Worm (Caenorhabditis elegans) whole organism, young adult: ENCODE data around the gene ccz-1.
A peak's percentile ranks its signal among the peaks of the same experiment; 100 is the strongest.

Source experiments
- B0035.1 ChIP-seq: sonication (generic microtip); optimal IDR thresholded peaks from 2 replicates; lab custom pipeline; 2016; ENCODE audit warnings: missing genetic modification characterization, mild to moderate bottlenecking, missing compliant biosample characterization, missing genotype, missing genetic modification reagents
- B0261.1 ChIP-seq: sonication (generic microtip); optimal IDR thresholded peaks from 2 replicates; lab custom pipeline; 2016; ENCODE audit warnings: mild to moderate bottlenecking, missing genetic modification characterization, moderate library complexity, missing compliant biosample characterization
- B0336.3 ChIP-seq: fragments of 200-800 bp; sonication (Bioruptor generic); IDR thresholded peaks from 2 replicates; pipeline ENCODE4 v1.3.6; 2022; ENCODE audit warnings: missing genetic modification characterization, missing compliant biosample characterization
- F39B2.1 ChIP-seq: fragments of 200-800 bp; sonication (Bioruptor generic); IDR thresholded peaks from 2 replicates; pipeline ENCODE4 v1.3.6; 2022; ENCODE audit warnings: missing genetic modification reagents, missing genetic modification characterization, missing compliant biosample characterization
- F57C9.4 ChIP-seq: sonication (generic microtip); optimal IDR thresholded peaks from 2 replicates; lab custom pipeline; 2017; ENCODE audit warnings: mild to moderate bottlenecking, missing genetic modification characterization, missing compliant biosample characterization
- Y95B8A.8 ChIP-seq: fragments of 200-800 bp; sonication (Bioruptor generic); IDR thresholded peaks from 2 replicates; pipeline ENCODE4 v1.3.6; 2022; ENCODE audit warnings: missing genetic modification reagents, missing genetic modification characterization, missing compliant biosample characterization
- ZK185.1 ChIP-seq: sonication (generic microtip); optimal IDR thresholded peaks from 2 replicates; lab custom pipeline; 2016; ENCODE audit warnings: mild to moderate bottlenecking, missing genetic modification characterization, missing compliant biosample characterization; ENCODE audit not compliant: poor library complexity, severe bottlenecking
- akir-1 ChIP-seq: fragments of 200-800 bp; sonication (Bioruptor generic); optimal IDR thresholded peaks from 2 replicates; lab custom pipeline; 2018; ENCODE audit warnings: mild to moderate bottlenecking, missing genetic modification characterization, moderate library complexity, missing compliant biosample characterization
- aptf-3 ChIP-seq: fragments of 200-800 bp; sonication (Bioruptor generic); IDR thresholded peaks from 2 replicates; pipeline ENCODE4 v1.3.6; 2022; ENCODE audit warnings: missing genetic modification characterization, missing compliant biosample characterization
- attf-5 ChIP-seq: fragments of 200-800 bp; sonication (Bioruptor generic); optimal IDR thresholded peaks from 2 replicates; lab custom pipeline; 2018; ENCODE audit warnings: mild to moderate bottlenecking, missing genetic modification characterization, missing compliant biosample characterization
- ccch-3 ChIP-seq: fragments of 200-800 bp; sonication (Bioruptor generic); optimal IDR thresholded peaks from 2 replicates; lab custom pipeline; 2018; ENCODE audit warnings: mild to moderate bottlenecking, missing genetic modification characterization, missing compliant biosample characterization
- ceh-100 ChIP-seq: fragments of 200-800 bp; sonication (Bioruptor generic); IDR thresholded peaks from 2 replicates; pipeline ENCODE4 v1.3.6; 2022; ENCODE audit warnings: missing genetic modification reagents, missing genetic modification characterization, missing compliant biosample characterization
- ceh-27 ChIP-seq: fragments of 200-800 bp; sonication (Bioruptor generic); optimal IDR thresholded peaks from 2 replicates; lab custom pipeline; 2018; ENCODE audit warnings: mild to moderate bottlenecking, missing genetic modification characterization, moderate library complexity, missing compliant biosample characterization
- ceh-40 ChIP-seq: fragments of 200-800 bp; sonication (Bioruptor generic); IDR thresholded peaks from 2 replicates; pipeline ENCODE4 v1.3.6; 2022; ENCODE audit warnings: missing genetic modification characterization, missing compliant biosample characterization
- ceh-91 ChIP-seq: fragments of 200-800 bp; sonication (Bioruptor generic); IDR thresholded peaks from 2 replicates; pipeline ENCODE4 v1.3.6; 2022; ENCODE audit warnings: missing genetic modification reagents, missing genetic modification characterization, missing compliant biosample characterization
- chd-7 ChIP-seq: sonication (generic microtip); optimal IDR thresholded peaks from 2 replicates; lab custom pipeline; 2016; ENCODE audit warnings: mild to moderate bottlenecking, missing genetic modification characterization, moderate library complexity, missing compliant biosample characterization
- dpl-1 ChIP-seq: fragments of 150-350 bp; optimal IDR thresholded peaks from 2 replicates; lab custom pipeline; 2014; ENCODE audit warnings: missing biosample characterization, missing genetic modification reagents, missing genetic modification characterization
- efl-1 ChIP-seq: fragments of 150-350 bp; optimal IDR thresholded peaks from 2 replicates; lab custom pipeline; 2014; ENCODE audit warnings: missing biosample characterization, missing genetic modification reagents, missing genetic modification characterization
- egl-44 ChIP-seq: fragments of 200-800 bp; sonication (Bioruptor generic); IDR thresholded peaks from 2 replicates; pipeline ENCODE4 v1.3.6; 2022; ENCODE audit warnings: missing genetic modification reagents, missing genetic modification characterization, missing compliant biosample characterization
- egrh-3 ChIP-seq: fragments of 200-800 bp; sonication (Bioruptor generic); IDR thresholded peaks from 2 replicates; pipeline ENCODE4 v1.3.6; 2022; ENCODE audit warnings: missing genetic modification reagents, missing genetic modification characterization, missing compliant biosample characterization
- ekl-4 ChIP-seq: fragments of 200-800 bp; sonication (Bioruptor generic); IDR thresholded peaks from 2 replicates; pipeline ENCODE4 v1.3.6; 2022; ENCODE audit warnings: missing genetic modification reagents, missing genetic modification characterization, missing compliant biosample characterization
- gei-17 ChIP-seq: fragments of 200-800 bp; sonication (Bioruptor generic); optimal IDR thresholded peaks from 2 replicates; lab custom pipeline; 2018; ENCODE audit warnings: mild to moderate bottlenecking, missing genetic modification characterization, missing compliant biosample characterization
- hlh-26 ChIP-seq: fragments of 200-800 bp; sonication (Bioruptor generic); conservative IDR thresholded peaks from 2 replicates; pipeline ENCODE4 v1.3.6; 2022; ENCODE audit warnings: missing genetic modification reagents, missing genetic modification characterization, missing compliant biosample characterization
- let-607 ChIP-seq, 2 experiments: fragments of 200-800 bp in 1 of 2; sonication (Bioruptor generic) in 1 of 2; sonication (generic microtip) in 1 of 2; optimal IDR thresholded peaks; 2 replicates each; lab custom pipeline; 2016 to 2018; ENCODE audit warnings: mild to moderate bottlenecking in 2 of 2, missing compliant biosample characterization in 2 of 2, missing genetic modification characterization in 2 of 2, moderate library complexity in 2 of 2, missing genotype in 1 of 2
- lin-26 ChIP-seq: fragments of 200-800 bp; sonication (Bioruptor generic); IDR thresholded peaks from 2 replicates; pipeline ENCODE4 v1.3.6; 2022; ENCODE audit warnings: missing genetic modification reagents, missing genetic modification characterization, missing compliant biosample characterization
- lin-35 ChIP-seq, 3 experiments: fragments of 150-350 bp in 2 of 3; sonication (generic microtip) in 1 of 3; optimal IDR thresholded peaks; 2 replicates each; lab custom pipeline; 2014 to 2018; ENCODE audit warnings: missing biosample characterization in 3 of 3, missing genetic modification characterization in 3 of 3, missing genetic modification reagents in 3 of 3
- lin-54 ChIP-seq: fragments of 200-800 bp; sonication (Bioruptor generic); optimal IDR thresholded peaks from 2 replicates; lab custom pipeline; 2018; ENCODE audit warnings: mild to moderate bottlenecking, missing genetic modification characterization, missing compliant biosample characterization
- madf-10 ChIP-seq: sonication (generic microtip); optimal IDR thresholded peaks from 2 replicates; lab custom pipeline; 2016; ENCODE audit warnings: mild to moderate bottlenecking, missing genetic modification characterization, missing compliant biosample characterization
- madf-3 ChIP-seq: fragments of 200-800 bp; sonication (Bioruptor generic); IDR thresholded peaks from 2 replicates; pipeline ENCODE4 v1.3.6; 2022; ENCODE audit warnings: missing genetic modification reagents, missing genetic modification characterization, missing compliant biosample characterization
- nfya-2 ChIP-seq: fragments of 200-800 bp; sonication (Bioruptor generic); IDR thresholded peaks from 2 replicates; pipeline ENCODE4 v1.3.6; 2022; ENCODE audit warnings: missing genetic modification reagents, missing genetic modification characterization, missing compliant biosample characterization
- nfyb-1 ChIP-seq: fragments of 200-800 bp; sonication (Bioruptor generic); IDR thresholded peaks from 2 replicates; pipeline ENCODE4 v1.3.6; 2022; ENCODE audit warnings: missing genetic modification reagents, missing genetic modification characterization, missing compliant biosample characterization
- nhr-120 ChIP-seq: fragments of 200-800 bp; sonication (Bioruptor generic); IDR thresholded peaks from 2 replicates; pipeline ENCODE4 v1.3.6; 2022; ENCODE audit warnings: missing genetic modification characterization, missing compliant biosample characterization
- nhr-179 ChIP-seq: sonication (generic microtip); optimal IDR thresholded peaks from 2 replicates; lab custom pipeline; 2016; ENCODE audit warnings: mild to moderate bottlenecking, missing genetic modification characterization, missing compliant biosample characterization
- nhr-27 ChIP-seq: fragments of 200-800 bp; sonication (Bioruptor generic); optimal IDR thresholded peaks from 2 replicates; lab custom pipeline; 2018; ENCODE audit warnings: mild to moderate bottlenecking, missing genetic modification characterization, moderate library complexity, missing compliant biosample characterization
- pha-4 ChIP-seq: fragments of 150-350 bp; sonication (generic microtip); optimal IDR thresholded peaks from 2 replicates; lab custom pipeline; 2014; ENCODE audit warnings: missing biosample characterization, missing genetic modification reagents, missing genetic modification characterization
- snpc-1.1 ChIP-seq: sonication (generic microtip); optimal IDR thresholded peaks from 2 replicates; lab custom pipeline; 2017; ENCODE audit warnings: missing genetic modification characterization, mild to moderate bottlenecking, missing compliant biosample characterization, antibody characterized with exemption, moderate library complexity, missing genotype, missing genetic modification reagents; ENCODE audit not compliant: insufficient read depth
- snpc-1.3 ChIP-seq: sonication (generic microtip); optimal IDR thresholded peaks from 2 replicates; lab custom pipeline; 2017; ENCODE audit warnings: missing genetic modification characterization, mild to moderate bottlenecking, missing compliant biosample characterization, antibody characterized with exemption, moderate library complexity, missing genotype, missing genetic modification reagents; ENCODE audit not compliant: insufficient read depth
- sptf-2 ChIP-seq: fragments of 200-800 bp; sonication (Bioruptor generic); optimal IDR thresholded peaks from 2 replicates; lab custom pipeline; 2018; ENCODE audit warnings: mild to moderate bottlenecking, missing genetic modification characterization, missing compliant biosample characterization
- tbx-9 ChIP-seq: sonication (generic microtip); optimal IDR thresholded peaks from 2 replicates; lab custom pipeline; 2016; ENCODE audit warnings: borderline replicate concordance, missing genetic modification characterization, inconsistent platforms, missing compliant biosample characterization
- tlf-1 ChIP-seq: fragments of 200-800 bp; sonication (Bioruptor generic); optimal IDR thresholded peaks from 2 replicates; lab custom pipeline; 2018; ENCODE audit warnings: mild to moderate bottlenecking, missing genetic modification characterization, missing compliant biosample characterization
- unc-130 ChIP-seq: sonication (generic microtip); optimal IDR thresholded peaks from 2 replicates; lab custom pipeline; 2016; ENCODE audit warnings: missing genetic modification reagents, missing genetic modification characterization, missing compliant biosample characterization
- xnd-1 ChIP-seq: sonication (generic microtip); optimal IDR thresholded peaks from 2 replicates; lab custom pipeline; 2016; ENCODE audit warnings: missing genotype, missing genetic modification reagents, missing genetic modification characterization, missing compliant biosample characterization
- zfh-2 ChIP-seq: fragments of 200-800 bp; sonication (Bioruptor generic); conservative IDR thresholded peaks from 2 replicates; pipeline ENCODE4 v1.3.6; 2022; ENCODE audit warnings: missing genetic modification reagents, missing genetic modification characterization, missing compliant biosample characterization
- zim-3 ChIP-seq: sonication (generic microtip); optimal IDR thresholded peaks from 2 replicates; lab custom pipeline; 2017; ENCODE audit warnings: mild to moderate bottlenecking, missing genetic modification characterization, moderate library complexity, missing compliant biosample characterization
- ztf-18 ChIP-seq: sonication (generic microtip); optimal IDR thresholded peaks from 2 replicates; lab custom pipeline; 2016; ENCODE audit warnings: missing genotype, mild to moderate bottlenecking, missing genetic modification characterization, missing compliant biosample characterization
- ztf-3 ChIP-seq: fragments of 200-800 bp; sonication (Bioruptor generic); optimal IDR thresholded peaks from 2 replicates; lab custom pipeline; 2018; ENCODE audit warnings: mild to moderate bottlenecking, missing genetic modification characterization, missing compliant biosample characterization

Gene ccz-1

DNA sequence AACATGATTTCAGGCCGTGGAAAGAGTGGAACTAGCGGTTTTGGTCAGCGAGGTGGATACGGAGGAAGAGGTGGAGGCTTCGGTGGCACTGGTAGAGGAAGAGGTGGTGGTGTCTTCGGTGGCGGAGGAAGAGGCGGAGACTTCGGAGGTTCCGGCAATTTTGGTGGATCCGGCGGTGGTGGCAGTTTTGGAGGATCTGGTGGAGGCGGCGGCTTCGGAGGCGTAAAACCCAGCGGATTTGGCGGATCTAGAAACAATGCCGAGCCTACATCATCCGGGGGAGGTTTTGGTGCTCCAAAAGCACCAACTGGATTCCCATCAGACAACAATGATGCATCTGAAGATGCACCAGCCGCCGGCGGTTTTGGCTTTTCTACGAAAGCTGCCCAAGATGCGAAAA, 10.3 kb upstream of the ccz-1 start:
- no peak for TF ChIP-seq efl-1
- TF ChIP-seq zfh-2 (GFP tag; lab: Robert Waterston, UW) = peak; percentile 90
- no peak for TF ChIP-seq ceh-27 (GFP tag; lab: Kevin White, UChicago)
- no peak for TF ChIP-seq sptf-2 (GFP tag; lab: Kevin White, UChicago)
- peak; percentile 12; the same call in 1 of the 2 replicates for TF ChIP-seq nfyb-1
- TF ChIP-seq xnd-1 (tag; lab: Kevin White, UChicago) = no peak
- TF ChIP-seq tbx-9 (tag; lab: Kevin White, UChicago) = no peak
- TF ChIP-seq egrh-3 (GFP tag; lab: Robert Waterston, UW) = peak; percentile 82; the same call in 1 of the 2 replicates
- no peak for TF ChIP-seq nhr-120 (GFP tag; lab: Robert Waterston, UW)
- 0 out of 2 replicates have a peak, but pooled peaks have one; percentile 50 for TF ChIP-seq madf-3 (GFP tag; lab: Robert Waterston, UW)

DNA sequence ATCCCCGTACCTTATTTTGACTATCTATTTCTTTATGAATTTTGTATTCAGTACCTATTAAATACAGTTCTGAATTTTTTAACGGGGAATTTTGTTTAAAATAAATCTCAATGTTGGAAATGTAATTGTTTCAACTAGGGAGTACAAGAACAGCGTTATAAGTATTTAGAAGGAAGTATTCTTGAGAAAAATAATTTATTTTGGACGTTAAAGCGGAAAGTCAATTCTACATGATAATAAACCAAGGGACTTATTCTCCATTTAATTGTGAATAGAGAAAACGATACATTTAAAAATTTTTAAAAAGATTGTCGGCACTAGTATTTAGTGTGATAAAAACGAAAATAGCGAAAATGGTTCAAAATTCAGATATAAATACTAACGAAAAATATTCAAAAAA, 9.5 kb upstream of the ccz-1 start:
- no peak for TF ChIP-seq egl-44
- peak; percentile 28 for TF ChIP-seq chd-7 (tag; lab: Kevin White, UChicago)
- no peak for TF ChIP-seq zfh-2 (GFP tag; lab: Robert Waterston, UW)
- TF ChIP-seq nhr-179 (tag; lab: Kevin White, UChicago) = no peak
- TF ChIP-seq attf-5 (GFP tag; lab: Kevin White, UChicago) = no peak
- no peak for TF ChIP-seq B0035.1
- no peak for TF ChIP-seq ZK185.1 (tag; lab: Kevin White, UChicago)
- no peak for TF ChIP-seq ceh-40 (GFP tag; lab: Robert Waterston, UW)
- no peak for TF ChIP-seq madf-10 (tag; lab: Kevin White, UChicago)
- peak; percentile 7 for TF ChIP-seq unc-130 (GFP tag; lab: Kevin White, UChicago)
- no peak for TF ChIP-seq ceh-27 (GFP tag; lab: Kevin White, UChicago)
- TF ChIP-seq F57C9.4 = no peak
- no peak for TF ChIP-seq let-607 (tag; optimal IDR thresholded peaks at IDR 0.05; lab: Kevin White, UChicago)
- peak; percentile 77 for TF ChIP-seq ekl-4
- TF ChIP-seq nfya-2 = no peak
- no peak for TF ChIP-seq pha-4
- TF ChIP-seq lin-26 (GFP tag; lab: Robert Waterston, UW) = peak; percentile 76
- no peak for TF ChIP-seq akir-1 (GFP tag; lab: Kevin White, UChicago)
- no peak for TF ChIP-seq ccch-3
- TF ChIP-seq tlf-1 (GFP tag; lab: Kevin White, UChicago) = peak; percentile 15
- TF ChIP-seq B0336.3 (GFP tag; lab: Robert Waterston, UW) = peak; percentile 12; the same call in 1 of the 2 replicates
- TF ChIP-seq gei-17 (GFP tag; lab: Kevin White, UChicago) = no peak
- peak; percentile 73 for TF ChIP-seq Y95B8A.8
- TF ChIP-seq ceh-91 (GFP tag; lab: Robert Waterston, UW) = no peak
- no peak for TF ChIP-seq hlh-26
- no peak for TF ChIP-seq nhr-27
- no peak for TF ChIP-seq B0261.1 (tag; lab: Kevin White, UChicago)
- peak; percentile 24 for TF ChIP-seq ztf-18 (tag; lab: Kevin White, UChicago)
- peak in 2 of 3 experiments; percentile 6 to 45 for TF ChIP-seq lin-35 (GFP tag; optimal IDR thresholded peaks at IDR 0.05; lab: Kevin White, UChicago)
- peak; percentile 10 for TF ChIP-seq snpc-1.3 (tag; lab: Kevin White, UChicago)
- no peak for TF ChIP-seq aptf-3 (GFP tag; lab: Robert Waterston, UW)
- no peak for TF ChIP-seq egrh-3 (GFP tag; lab: Robert Waterston, UW)
- TF ChIP-seq zim-3 (tag; lab: Kevin White, UChicago) = no peak
- 0 out of 2 replicates have a peak, but pooled peaks have one; percentile 22 for TF ChIP-seq nfyb-1
- no peak for TF ChIP-seq dpl-1 (GFP tag; lab: Kevin White, UChicago)
- peak; percentile 50 for TF ChIP-seq lin-54 (GFP tag; lab: Kevin White, UChicago)
- no peak for TF ChIP-seq F39B2.1 (GFP tag; lab: Robert Waterston, UW)
- no peak for TF ChIP-seq ztf-3 (GFP tag; lab: Kevin White, UChicago)
- TF ChIP-seq ceh-100 = peak; percentile 59; the same call in 1 of the 2 replicates
- TF ChIP-seq snpc-1.1 (tag; lab: Kevin White, UChicago) = peak; percentile 27
